Worm (Caenorhabditis elegans) whole organism, mixed stage, embryonic: ENCODE data around the gene pycr-4.

Source experiments
- M03D4.4 ChIP-seq: sonication (generic microtip); optimal IDR thresholded peaks from 2 replicates; lab custom pipeline; 2017; ENCODE audit warnings: mild to moderate bottlenecking, missing genetic modification characterization, missing compliant biosample characterization
- bed-3 ChIP-seq: fragments of 200-800 bp; sonication (Bioruptor generic); optimal IDR thresholded peaks from 3 replicates; lab custom pipeline; 2018; ENCODE audit warnings: mild to moderate bottlenecking, missing genetic modification characterization, moderate library complexity, missing compliant biosample characterization
- blmp-1 ChIP-seq: fragments of 150-350 bp; optimal IDR thresholded peaks from 2 replicates; lab custom pipeline; 2014; ENCODE audit warnings: missing biosample characterization, missing genetic modification characterization
- ceh-39 ChIP-seq: fragments of 150-350 bp; optimal IDR thresholded peaks from 2 replicates; lab custom pipeline; 2014; ENCODE audit warnings: missing biosample characterization, missing genetic modification characterization
- ceh-43 ChIP-seq: fragments of 200-800 bp; sonication (Bioruptor generic); optimal IDR thresholded peaks from 2 replicates; lab custom pipeline; 2018; ENCODE audit warnings: mild to moderate bottlenecking, missing genetic modification characterization, moderate library complexity, missing compliant biosample characterization
- ceh-83 ChIP-seq: fragments of 200-800 bp; sonication (Bioruptor generic); optimal IDR thresholded peaks from 2 replicates; lab custom pipeline; 2018; ENCODE audit warnings: mild to moderate bottlenecking, missing genetic modification characterization, missing compliant biosample characterization
- ces-1 ChIP-seq: fragments of 150-350 bp; optimal IDR thresholded peaks from 2 replicates; lab custom pipeline; 2014; ENCODE audit warnings: missing biosample characterization, missing genetic modification reagents, missing genetic modification characterization
- cnd-1 ChIP-seq: fragments of 200-800 bp; sonication (Bioruptor generic); optimal IDR thresholded peaks from 2 replicates; lab custom pipeline; 2018; ENCODE audit warnings: mild to moderate bottlenecking, missing genetic modification characterization, missing compliant biosample characterization
- elt-1 ChIP-seq: sonication (generic microtip); optimal IDR thresholded peaks from 2 replicates; lab custom pipeline; 2017; ENCODE audit warnings: missing genetic modification characterization, mild to moderate bottlenecking, missing compliant biosample characterization, antibody characterized with exemption, moderate library complexity, borderline replicate concordance; ENCODE audit not compliant: insufficient read depth
- elt-3 ChIP-seq: fragments of 150-350 bp; optimal IDR thresholded peaks from 2 replicates; lab custom pipeline; 2014; ENCODE audit warnings: missing biosample characterization, missing genetic modification characterization
- flh-1 ChIP-seq: fragments of 200-800 bp; sonication (Bioruptor generic); optimal IDR thresholded peaks from 2 replicates; lab custom pipeline; 2018; ENCODE audit warnings: mild to moderate bottlenecking, missing genetic modification characterization, moderate library complexity, missing compliant biosample characterization
- ham-2 ChIP-seq: fragments of 200-800 bp; sonication (Bioruptor generic); optimal IDR thresholded peaks from 2 replicates; lab custom pipeline; 2018; ENCODE audit warnings: mild to moderate bottlenecking, missing genetic modification characterization, missing compliant biosample characterization
- hlh-1 ChIP-seq: fragments of 150-350 bp; optimal IDR thresholded peaks from 2 replicates; lab custom pipeline; 2014; ENCODE audit warnings: missing biosample characterization, missing genetic modification reagents, missing genetic modification characterization
- lin-13 ChIP-seq: fragments of 150-350 bp; optimal IDR thresholded peaks from 2 replicates; lab custom pipeline; 2014; ENCODE audit warnings: missing biosample characterization, missing genetic modification characterization
- lin-32 ChIP-seq: fragments of 200-800 bp; sonication (Bioruptor generic); optimal IDR thresholded peaks from 2 replicates; lab custom pipeline; 2018; ENCODE audit warnings: mild to moderate bottlenecking, missing genetic modification characterization, missing compliant biosample characterization
- lsy-2 ChIP-seq: fragments of 150-350 bp; optimal IDR thresholded peaks from 2 replicates; lab custom pipeline; 2014; ENCODE audit warnings: missing biosample characterization, missing genetic modification characterization
- mep-1 ChIP-seq: fragments of 150-350 bp; optimal IDR thresholded peaks from 2 replicates; lab custom pipeline; 2017; ENCODE audit warnings: missing biosample characterization, missing genetic modification reagents, missing genetic modification characterization, inconsistent platforms
- mls-2 ChIP-seq: sonication (generic microtip); optimal IDR thresholded peaks from 2 replicates; lab custom pipeline; 2016; ENCODE audit warnings: mild to moderate bottlenecking, missing genetic modification characterization, moderate library complexity, missing compliant biosample characterization
- nhr-2 ChIP-seq: fragments of 150-350 bp; optimal IDR thresholded peaks from 2 replicates; lab custom pipeline; 2014; ENCODE audit warnings: missing biosample characterization, missing genetic modification characterization
- nhr-237 ChIP-seq: fragments of 150-350 bp; optimal IDR thresholded peaks from 2 replicates; lab custom pipeline; 2014; ENCODE audit warnings: missing biosample characterization, missing genetic modification characterization
- nhr-28 ChIP-seq: fragments of 150-350 bp; optimal IDR thresholded peaks from 2 replicates; lab custom pipeline; 2014; ENCODE audit warnings: missing biosample characterization, missing genetic modification characterization
- nhr-76 ChIP-seq: sonication (generic microtip); optimal IDR thresholded peaks from 2 replicates; lab custom pipeline; 2017; ENCODE audit warnings: missing biosample characterization, missing genetic modification characterization
- pha-4 ChIP-seq: fragments of 150-350 bp; optimal IDR thresholded peaks from 2 replicates; lab custom pipeline; 2018; ENCODE audit warnings: missing biosample characterization, missing genetic modification reagents, missing genetic modification characterization
- sem-2 ChIP-seq: fragments of 200-800 bp; sonication (Bioruptor generic); optimal IDR thresholded peaks from 2 replicates; lab custom pipeline; 2018; ENCODE audit warnings: mild to moderate bottlenecking, missing genetic modification characterization, missing compliant biosample characterization
- snpc-4 ChIP-seq: fragments of 150-350 bp; optimal IDR thresholded peaks from 2 replicates; lab custom pipeline; 2014; ENCODE audit warnings: missing biosample characterization, missing genetic modification characterization
- tbx-8 ChIP-seq: fragments of 200-800 bp; sonication (Bioruptor generic); optimal IDR thresholded peaks from 2 replicates; lab custom pipeline; 2018; ENCODE audit warnings: mild to moderate bottlenecking, missing genetic modification characterization, moderate library complexity, missing compliant biosample characterization
- unc-120 ChIP-seq: sonication (generic microtip); optimal IDR thresholded peaks from 2 replicates; lab custom pipeline; 2017; ENCODE audit warnings: missing genetic modification characterization, missing compliant biosample characterization; ENCODE audit not compliant: poor library complexity, severe bottlenecking
- unc-39 ChIP-seq: fragments of 150-350 bp; optimal IDR thresholded peaks from 2 replicates; lab custom pipeline; 2014; ENCODE audit warnings: missing biosample characterization, missing genetic modification characterization
- unc-62 ChIP-seq: fragments of 150-350 bp; optimal IDR thresholded peaks from 2 replicates; lab custom pipeline; 2014; ENCODE audit warnings: missing biosample characterization, missing genetic modification reagents, missing genetic modification characterization
- zip-8 ChIP-seq: fragments of 150-350 bp; optimal IDR thresholded peaks from 2 replicates; lab custom pipeline; 2014; ENCODE audit warnings: missing biosample characterization, missing genetic modification characterization
- ztf-11 ChIP-seq: fragments of 150-350 bp; optimal IDR thresholded peaks from 2 replicates; lab custom pipeline; 2014; ENCODE audit warnings: missing biosample characterization, missing genetic modification characterization

Gene pycr-4

ce11 chrIV:7477197-7477596 is at the start of gene pycr-4:
Gene pycr-4 (minus strand): TSS chrIV:7477297.
- no peak for TF ChIP-seq blmp-1 (tag; lab: Kevin White, UChicago)
- TF ChIP-seq unc-120 (tag; lab: Kevin White, UChicago), result no peak
- no peak for TF ChIP-seq elt-1
- no peak for TF ChIP-seq bed-3 (GFP tag; lab: Kevin White, UChicago)
- no peak for TF ChIP-seq cnd-1
- TF ChIP-seq lin-13 (tag; lab: Kevin White, UChicago), result no peak
- TF ChIP-seq lsy-2, result no peak
- no peak for TF ChIP-seq zip-8 (tag; lab: Kevin White, UChicago)
- TF ChIP-seq M03D4.4 (tag; lab: Kevin White, UChicago), result no peak

- TF ChIP-seq pha-4 (tag; lab: Kevin White, UChicago) (peak; percentile 51), zip-8 (tag; lab: Kevin White, UChicago) (no peak)
Measured at ce11 chrIV:7523744-7524143, 46.6 kb upstream of the pycr-4 start.

ce11 chrIV:7521591-7521990 is 44.5 kb upstream of the pycr-4 start:
- TF ChIP-seq mls-2 (tag; lab: Kevin White, UChicago) (peak; percentile 43), ceh-39 (no peak), nhr-2 (tag; lab: Kevin White, UChicago) (no peak), nhr-237 (tag; lab: Kevin White, UChicago) (no peak), ham-2 (GFP tag; lab: Kevin White, UChicago) (no peak), lin-13 (tag; lab: Kevin White, UChicago) (no peak), zip-8 (tag; lab: Kevin White, UChicago) (no peak), elt-1 (peak; percentile 50), unc-120 (tag; lab: Kevin White, UChicago) (no peak), sem-2 (GFP tag; lab: Kevin White, UChicago) (no peak)

- TF ChIP-seq bed-3 (GFP tag; lab: Kevin White, UChicago) (no peak), pha-4 (tag; lab: Kevin White, UChicago) (no peak), snpc-4 (no peak), nhr-237 (tag; lab: Kevin White, UChicago) (no peak), ztf-11 (tag; lab: Kevin White, UChicago) (no peak), flh-1 (GFP tag; lab: Kevin White, UChicago) (no peak), lin-32 (GFP tag; lab: Kevin White, UChicago) (no peak), nhr-76 (no peak), ceh-39 (no peak), unc-39 (tag; lab: Kevin White, UChicago) (no peak), unc-62 (no peak), tbx-8 (GFP tag; lab: Kevin White, UChicago) (no peak), sem-2 (GFP tag; lab: Kevin White, UChicago) (no peak)
- TF ChIP-seq, all 35 proteins: peak for 0
Measured at ce11 chrIV:7520841-7521240, 43.7 kb upstream of the pycr-4 start.

- TF ChIP-seq mep-1 (tag; lab: Kevin White, UChicago) (no peak), hlh-1 (no peak), sem-2 (GFP tag; lab: Kevin White, UChicago) (no peak), mls-2 (tag; lab: Kevin White, UChicago) (no peak), unc-62 (no peak), ceh-43 (GFP tag; lab: Kevin White, UChicago) (no peak), unc-120 (tag; lab: Kevin White, UChicago) (no peak), ceh-39 (no peak)
Measured at ce11 chrIV:7520258-7520657, 43.2 kb upstream of the pycr-4 start.

ce11 chrIV:7516167-7516566 is 39.1 kb upstream of the pycr-4 start, which contains the start of the genes R05G6.9 and R05G6.3:
Gene R05G6.9 (minus strand): TSS chrIV:7516267.
Gene R05G6.3 (plus strand): TSS chrIV:7516552.
- TF ChIP-seq mep-1 (tag; lab: Kevin White, UChicago), result no peak
- no peak for TF ChIP-seq snpc-4
- no peak for TF ChIP-seq flh-1 (GFP tag; lab: Kevin White, UChicago)
- TF ChIP-seq nhr-28 (tag; lab: Kevin White, UChicago), result no peak
- no peak for TF ChIP-seq elt-3 (tag; lab: Kevin White, UChicago)
- no peak for TF ChIP-seq ceh-83 (GFP tag; lab: Kevin White, UChicago)
- TF ChIP-seq tbx-8 (GFP tag; lab: Kevin White, UChicago), result no peak
- no peak for TF ChIP-seq ztf-11 (tag; lab: Kevin White, UChicago)
- TF ChIP-seq ces-1 (GFP tag; lab: Kevin White, UChicago), result no peak
